Fruit fly (Drosophila melanogaster): ENCODE data around the gene CG12985.

Gene CG12985

DNA sequence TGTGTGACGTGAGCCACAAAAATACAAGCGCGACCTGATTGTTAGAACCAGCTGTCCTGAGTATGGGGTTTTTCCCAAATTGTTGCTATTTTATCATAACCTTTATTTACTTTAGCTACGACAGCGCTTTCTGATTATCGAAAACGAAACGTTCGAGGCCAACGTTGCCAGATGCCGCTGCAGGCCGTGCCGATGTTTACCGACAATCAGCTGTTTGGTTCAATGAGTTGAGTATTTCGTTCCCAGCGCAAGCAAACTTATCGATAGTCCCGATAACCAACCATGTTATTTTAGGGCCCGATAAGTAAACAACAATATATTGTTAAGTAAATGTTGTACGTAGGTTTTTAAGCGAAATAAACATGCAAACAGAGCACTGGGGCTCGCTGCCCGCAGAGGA, 33.3 kb upstream of the CG12985 start, which contains the start of the genes CG15814 and Spt7 (continued):
- TF ChIP-seq CG1603 (tag; optimal IDR thresholded peaks at IDR 0.05) (peak; percentile 78), CG8281 (tag; optimal IDR thresholded peaks at IDR 0.05) (no peak), CG5245 (GFP tag; optimal IDR thresholded peaks at IDR 0.05) (no peak), CG12299 (tag; optimal IDR thresholded peaks at IDR 0.05) (peak; percentile 4), lmd (GFP tag; IDR thresholded peaks at IDR 0.05) (0 out of 2 replicates have a peak, but pooled peaks have one; percentile 5), CG11456 (GFP tag; IDR thresholded peaks at IDR 0.05) (0 out of 3 replicates have a peak, but pooled peaks have one; percentile 31), ato (GFP tag; IDR thresholded peaks at IDR 0.05; ENCODE audit: partially characterized antibody) (peak; percentile 91), CG12155 (GFP tag; optimal IDR thresholded peaks at IDR 0.05) (no peak), BEAF-32 (GFP tag; optimal IDR thresholded peaks at IDR 0.05) (peak; percentile 88), CG7271 (tag; optimal IDR thresholded peaks at IDR 0.05) (no peak), gsb (GFP tag; IDR thresholded peaks at IDR 0.05) (no peak), CG3407 (GFP tag; optimal IDR thresholded peaks at IDR 0.05) (peak; percentile 43), CG11398 (GFP tag; optimal IDR thresholded peaks at IDR 0.05) (no peak), CG4424 (GFP tag; optimal IDR thresholded peaks at IDR 0.05) (no peak), Poxn (GFP tag; IDR thresholded peaks at IDR 0.05) (no peak), aop (GFP tag; IDR thresholded peaks at IDR 0.05) (no peak), CG3726 (GFP tag; IDR thresholded peaks at IDR 0.05) (no peak), salm (tag; optimal IDR thresholded peaks at IDR 0.05) (no peak), CG6765 (GFP tag; optimal IDR thresholded peaks at IDR 0.05) (no peak), H2.0 (GFP tag; IDR thresholded peaks at IDR 0.05) (no peak), btn (GFP tag; optimal IDR thresholded peaks at IDR 0.05) (peak; percentile 8), amos (GFP tag; IDR thresholded peaks at IDR 0.05; ENCODE audit: partially characterized antibody) (peak; percentile 90), lbe (GFP tag; optimal IDR thresholded peaks at IDR 0.05) (peak; percentile 23), CG7963 (GFP tag; IDR thresholded peaks at IDR 0.05; ENCODE audit: partially characterized antibody) (peak; percentile 81), CG9932 (GFP tag; IDR thresholded peaks at IDR 0.05) (peak; percentile 21; the same call in 1 of the 2 replicates), CG6254 (GFP tag; optimal IDR thresholded peaks at IDR 0.05) (no peak), CG34224 (GFP tag; IDR thresholded peaks at IDR 0.05; ENCODE audit: partially characterized antibody) (peak; percentile 89), scrt (GFP tag; optimal IDR thresholded peaks at IDR 0.05) (no peak), dmrt99B (tag; optimal IDR thresholded peaks at IDR 0.05) (no peak), CG10543 (GFP tag; optimal IDR thresholded peaks at IDR 0.05) (peak; percentile 60), Camta (GFP tag; optimal IDR thresholded peaks at IDR 0.05) (peak; percentile 49), BtbVII (GFP tag; optimal IDR thresholded peaks at IDR 0.05) (peak; percentile 3), wor (GFP tag; IDR thresholded peaks at IDR 0.05) (no peak), eve (GFP tag; optimal IDR thresholded peaks at IDR 0.05) (no peak), nerfin-1 (tag; optimal IDR thresholded peaks at IDR 0.05) (peak; percentile 34), HLH3B (GFP tag; IDR thresholded peaks at IDR 0.05) (no peak), tx (GFP tag; optimal IDR thresholded peaks at IDR 0.05) (peak; percentile 15), Lim3 (GFP tag; IDR thresholded peaks at IDR 0.05) (no peak), eyg (GFP tag; optimal IDR thresholded peaks at IDR 0.05) (peak; percentile 51), vfl (GFP tag; optimal IDR thresholded peaks at IDR 0.05) (peak; percentile 48), CG6175 (GFP tag; IDR thresholded peaks at IDR 0.05) (no peak), zfh2 (GFP tag; optimal IDR thresholded peaks at IDR 0.05) (peak; percentile 9), CG17829 (tag; optimal IDR thresholded peaks at IDR 0.05) (peak; percentile 62), CG43689 (GFP tag; IDR thresholded peaks at IDR 0.05) (no peak), CG34376 (GFP tag; optimal IDR thresholded peaks at IDR 0.05) (peak; percentile 73), schlank (tag; optimal IDR thresholded peaks at IDR 0.05) (peak; percentile 37), grn (GFP tag; optimal IDR thresholded peaks at IDR 0.05) (peak; percentile 32), Max (GFP tag; optimal IDR thresholded peaks at IDR 0.05) (no peak), dan (GFP tag; IDR thresholded peaks at IDR 0.05) (no peak), gt (GFP tag; IDR thresholded peaks at IDR 0.05) (no peak), CG12744 (GFP tag; optimal IDR thresholded peaks at IDR 0.05) (no peak), NK7.1 (GFP tag; optimal IDR thresholded peaks at IDR 0.05) (no peak)

Measured in whole organism, embryonic.